Fruit fly (Drosophila melanogaster) whole organism, adult: ENCODE data around the gene CG45071.

Experiments
- CG33017 ChIP-seq: fragments of 200-800 bp; sonication (Bioruptor generic); optimal IDR thresholded peaks from 2 replicates; lab custom pipeline; 2018; ENCODE audit warnings: missing biosample characterization, mild to moderate bottlenecking, missing genetic modification characterization, moderate library complexity
- CG7045 ChIP-seq: fragments of 200-800 bp; sonication (Bioruptor generic); optimal IDR thresholded peaks from 2 replicates; lab custom pipeline; 2017; ENCODE audit warnings: missing biosample characterization, mild to moderate bottlenecking, missing genetic modification characterization
- Hr96 ChIP-seq: fragments of 200-800 bp; sonication (Bioruptor generic); optimal IDR thresholded peaks from 2 replicates; lab custom pipeline; 2016; ENCODE audit warnings: missing biosample characterization, missing genetic modification characterization
- bab1 ChIP-seq: fragments of 200-800 bp; sonication (Bioruptor generic); optimal IDR thresholded peaks from 3 replicates; lab custom pipeline; 2019; ENCODE audit warnings: missing biosample characterization, mild to moderate bottlenecking, missing genetic modification characterization, moderate library complexity
- kay ChIP-seq: fragments of 200-800 bp; sonication (Bioruptor generic); peaks from one replicate; lab custom pipeline; 2016; ENCODE audit warnings: missing biosample characterization, missing genetic modification characterization, borderline replicate concordance
- ovo ChIP-seq: fragments of 200-800 bp; sonication (Bioruptor generic); optimal IDR thresholded peaks from 2 replicates; lab custom pipeline; 2016; ENCODE audit warnings: missing biosample characterization, missing genetic modification characterization

DNA sequence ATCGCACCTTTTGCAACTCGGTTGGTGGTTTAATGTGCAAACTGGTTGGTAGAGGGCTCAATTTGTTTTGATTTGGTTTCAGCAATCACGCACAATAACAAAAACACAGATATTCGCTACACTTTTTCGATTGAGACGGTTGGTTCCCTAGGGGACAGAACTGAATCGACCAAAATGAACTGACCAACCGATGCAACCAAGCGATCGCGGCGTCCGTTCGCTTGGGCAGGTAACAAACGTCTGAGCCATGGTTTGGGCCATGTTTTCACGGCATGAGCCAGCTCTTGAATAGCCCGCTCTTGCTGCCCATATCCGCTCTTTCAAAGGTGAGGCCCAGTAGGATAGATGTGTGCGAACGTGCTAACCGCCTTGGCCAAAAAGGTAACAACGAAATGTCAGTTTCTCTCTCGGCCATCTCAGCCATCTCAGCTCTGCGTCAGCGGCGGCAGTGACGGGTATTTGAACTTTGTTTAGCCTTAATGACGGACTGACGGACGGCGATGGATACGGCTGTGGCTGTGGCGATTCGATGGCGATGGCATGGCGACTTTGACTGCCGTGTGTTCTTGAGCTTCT lies 19.5 kb downstream of the CG45071 start, which contains the start of gene CG16959:
- TF ChIP-seq kay (GFP tag; lab: Kevin White, UChicago) (no peak), CG33017 (tag; lab: Kevin White, UChicago) (no peak), Hr96 (GFP tag; lab: Kevin White, UChicago) (no peak), bab1 (no peak), ovo (GFP tag; lab: Kevin White, UChicago) (no peak), CG7045 (GFP tag; lab: Kevin White, UChicago) (no peak)
